Fruit fly (Drosophila melanogaster): ENCODE data around the gene P58IPK.

P58IPK gene

DNA sequence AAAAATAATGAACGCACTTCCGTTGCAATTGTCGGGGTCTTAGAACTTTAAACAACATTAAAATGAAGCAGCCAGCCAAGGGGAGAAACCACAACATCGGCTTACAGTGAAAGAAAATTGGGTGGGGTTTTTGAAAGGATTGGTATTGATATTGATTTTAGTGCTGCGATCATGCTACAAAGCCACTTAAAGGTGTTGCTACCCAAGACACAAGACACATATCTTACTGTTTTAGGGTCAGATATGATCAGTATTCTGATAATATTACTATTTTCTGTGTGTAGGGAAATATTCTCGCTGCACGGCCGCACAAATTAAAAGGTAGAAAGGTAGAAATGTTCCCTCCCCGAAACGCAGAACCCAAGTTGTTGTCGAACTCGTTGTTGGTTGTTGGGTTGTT lies 18.3 kb downstream of the P58IPK start:
- TF ChIP-seq CG9139 (GFP tag; optimal IDR thresholded peaks at IDR 0.05): no peak
- peak; percentile 75 for TF ChIP-seq svp (GFP tag)
- TF ChIP-seq Eip75B (GFP tag; optimal IDR thresholded peaks at IDR 0.05): peak; percentile 65
- peak; percentile 61 for TF ChIP-seq achi (GFP tag; optimal IDR thresholded peaks at IDR 0.05)
- no peak for TF ChIP-seq eg (GFP tag; IDR thresholded peaks at IDR 0.05)
- TF ChIP-seq Met (GFP tag; optimal IDR thresholded peaks at IDR 0.05): peak; percentile 52
- TF ChIP-seq CG6163 (GFP tag; IDR thresholded peaks at IDR 0.05): peak; percentile 65; the same call in 2 of the 3 replicates
- TF ChIP-seq dsx (GFP tag; optimal IDR thresholded peaks at IDR 0.05; ENCODE audit: poor library complexity, severe bottlenecking): peak; percentile 61
- TF ChIP-seq CG6792 (GFP tag; optimal IDR thresholded peaks at IDR 0.05): peak; percentile 59
- TF ChIP-seq CG10669 (GFP tag; optimal IDR thresholded peaks at IDR 0.05): peak; percentile 69
- peak; percentile 67 for TF ChIP-seq esn (GFP tag; optimal IDR thresholded peaks at IDR 0.05)
- peak; percentile 88 for TF ChIP-seq Eip78C (GFP tag)
- peak; percentile 47 for TF ChIP-seq lz (GFP tag; optimal IDR thresholded peaks at IDR 0.05)
- peak; percentile 64 for TF ChIP-seq CG6808 (GFP tag; optimal IDR thresholded peaks at IDR 0.05)
- no peak for TF ChIP-seq CG4318 (GFP tag; optimal IDR thresholded peaks at IDR 0.05)
- peak; percentile 17 for TF ChIP-seq CG11762 (GFP tag; optimal IDR thresholded peaks at IDR 0.05; ENCODE audit: insufficient read depth)
- no peak for TF ChIP-seq CG6276 (GFP tag; optimal IDR thresholded peaks at IDR 0.05)
- peak; percentile 28 for TF ChIP-seq Lpt (GFP tag; optimal IDR thresholded peaks at IDR 0.05)
- no peak for TF ChIP-seq CG11294 (GFP tag; IDR thresholded peaks at IDR 0.05)
- peak; percentile 57 for TF ChIP-seq Hr39 (GFP tag; optimal IDR thresholded peaks at IDR 0.05)
- peak; percentile 39; the same call in 1 of the 3 replicates for TF ChIP-seq CG8119 (GFP tag; IDR thresholded peaks at IDR 0.05)
- TF ChIP-seq Smox (GFP tag; optimal IDR thresholded peaks at IDR 0.05): peak; percentile 53
- peak; percentile 35 for TF ChIP-seq CG8632 (GFP tag; optimal IDR thresholded peaks at IDR 0.05)
- TF ChIP-seq CG10631 (GFP tag; optimal IDR thresholded peaks at IDR 0.05): peak; percentile 69
- peak; percentile 44 for TF ChIP-seq Sox102F (GFP tag; optimal IDR thresholded peaks at IDR 0.05)
- no peak for TF ChIP-seq Blimp-1 (GFP tag; optimal IDR thresholded peaks at IDR 0.05)
- TF ChIP-seq Eip93F (GFP tag; optimal IDR thresholded peaks at IDR 0.05): no peak
- TF ChIP-seq vri (GFP tag; optimal IDR thresholded peaks at IDR 0.05): peak; percentile 13
- peak; percentile 54 for TF ChIP-seq CG31627 (GFP tag; optimal IDR thresholded peaks at IDR 0.05)
- TF ChIP-seq pdm3 (GFP tag; optimal IDR thresholded peaks at IDR 0.05): peak; percentile 63
- TF ChIP-seq topi (GFP tag; optimal IDR thresholded peaks at IDR 0.05): peak; percentile 54
- TF ChIP-seq OdsH (GFP tag; optimal IDR thresholded peaks at IDR 0.05): peak; percentile 61
- no peak for TF ChIP-seq dac (GFP tag; optimal IDR thresholded peaks at IDR 0.05)
- TF ChIP-seq CG6854 (GFP tag; optimal IDR thresholded peaks at IDR 0.05): peak; percentile 7
- TF ChIP-seq ss (GFP tag; optimal IDR thresholded peaks at IDR 0.05): peak; percentile 28 to 35
- no peak for TF ChIP-seq Hr38 (GFP tag; optimal IDR thresholded peaks at IDR 0.05)
- TF ChIP-seq CG8319 (GFP tag; optimal IDR thresholded peaks at IDR 0.05): peak; percentile 43
- TF ChIP-seq salr (GFP tag; optimal IDR thresholded peaks at IDR 0.05): peak; percentile 43 to 48
- TF ChIP-seq CG34406 (GFP tag; optimal IDR thresholded peaks at IDR 0.05): peak; percentile 14
- peak; percentile 62 for TF ChIP-seq CG1621 (tag; optimal IDR thresholded peaks at IDR 0.05)
- peak; percentile 71 for TF ChIP-seq Ets96B (tag; optimal IDR thresholded peaks at IDR 0.05)
- no peak; the same call in 1 of the 2 replicates for TF ChIP-seq Gug (GFP tag; IDR thresholded peaks at IDR 0.05)
- TF ChIP-seq fd85E (GFP tag; optimal IDR thresholded peaks at IDR 0.05): no peak
- TF ChIP-seq CG15336 (GFP tag; IDR thresholded peaks at IDR 0.05): peak; percentile 43; the same call in 1 of the 2 replicates
- no peak for TF ChIP-seq CG11902 (GFP tag; optimal IDR thresholded peaks at IDR 0.05)
- peak; percentile 63 for TF ChIP-seq fd59A (GFP tag; optimal IDR thresholded peaks at IDR 0.05)
- TF ChIP-seq fkh (GFP tag; optimal IDR thresholded peaks at IDR 0.05): no peak
- peak; percentile 56 for TF ChIP-seq cyc (GFP tag; optimal IDR thresholded peaks at IDR 0.05)
- TF ChIP-seq Ets21C (GFP tag; optimal IDR thresholded peaks at IDR 0.05): peak; percentile 36
- TF ChIP-seq acj6 (GFP tag; optimal IDR thresholded peaks at IDR 0.05): peak; percentile 62
- TF ChIP-seq CG32006 (GFP tag; optimal IDR thresholded peaks at IDR 0.05): peak; percentile 53
- no peak for TF ChIP-seq Hr4 (GFP tag; optimal IDR thresholded peaks at IDR 0.05)
